Worm (Caenorhabditis elegans): Measurements from ENCODE around the gene srlf-2.

DNA sequence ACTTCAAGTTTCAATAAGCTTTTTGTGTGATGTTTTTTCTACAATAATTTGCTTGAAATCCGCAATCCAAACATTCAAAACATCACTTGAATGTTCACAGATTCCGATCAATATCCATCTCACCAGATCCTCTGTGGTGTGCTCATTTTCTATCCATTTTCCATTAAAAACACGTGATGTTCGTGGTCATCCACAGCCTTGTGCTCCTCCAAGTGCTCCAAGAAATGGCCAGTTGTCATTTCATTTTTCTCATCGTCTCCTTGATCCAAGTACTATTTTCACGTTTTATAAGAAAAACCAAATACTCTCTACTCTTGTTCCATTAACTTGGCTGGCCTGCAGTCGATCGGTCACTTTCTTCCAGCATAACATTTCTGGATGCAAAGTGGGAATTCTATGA is 13.8 kb upstream of the srlf-2 start:
- TF ChIP-seq nhr-90 (tag; optimal IDR thresholded peaks at IDR 0.05; ENCODE audit: poor library complexity) (no peak), fkh-10 (GFP tag; optimal IDR thresholded peaks at IDR 0.05) (no peak)

Data from whole organism, L1 larva.